Fruit fly (Drosophila melanogaster) whole organism, adult: ENCODE data around the gene indra.

Experiments
- CG12768 ChIP-seq: fragments of 200-800 bp; sonication (Bioruptor generic); optimal IDR thresholded peaks from 2 replicates; lab custom pipeline; 2017; ENCODE audit warnings: missing biosample characterization, missing genetic modification characterization, mild to moderate bottlenecking, moderate library complexity, missing genetic modification reagents
- CG14711 ChIP-seq: fragments of 200-800 bp; sonication (Bioruptor generic); optimal IDR thresholded peaks from 2 replicates; lab custom pipeline; 2018; ENCODE audit warnings: missing biosample characterization, mild to moderate bottlenecking, missing genetic modification characterization, moderate library complexity
- CG33017 ChIP-seq: fragments of 200-800 bp; sonication (Bioruptor generic); optimal IDR thresholded peaks from 2 replicates; lab custom pipeline; 2018; ENCODE audit warnings: missing biosample characterization, mild to moderate bottlenecking, missing genetic modification characterization, moderate library complexity
- CG5204 ChIP-seq: fragments of 200-800 bp; sonication (Bioruptor generic); optimal IDR thresholded peaks from 2 replicates; lab custom pipeline; 2016; ENCODE audit warnings: missing biosample characterization, missing genetic modification characterization
- CG7101 ChIP-seq: fragments of 200-800 bp; sonication (Bioruptor generic); optimal IDR thresholded peaks from 2 replicates; lab custom pipeline; 2018; ENCODE audit warnings: missing biosample characterization, mild to moderate bottlenecking, missing genetic modification characterization, moderate library complexity
- Clk ChIP-seq: fragments of 200-800 bp; sonication (Bioruptor generic); optimal IDR thresholded peaks from 2 replicates; lab custom pipeline; 2017; ENCODE audit warnings: missing biosample characterization, missing genetic modification characterization
- Crg-1 ChIP-seq: fragments of 200-800 bp; sonication (Bioruptor generic); optimal IDR thresholded peaks from 2 replicates; lab custom pipeline; 2016; ENCODE audit warnings: missing biosample characterization, missing genetic modification characterization
- Hr96 ChIP-seq: fragments of 200-800 bp; sonication (Bioruptor generic); optimal IDR thresholded peaks from 2 replicates; lab custom pipeline; 2016; ENCODE audit warnings: missing biosample characterization, missing genetic modification characterization
- Mnt ChIP-seq: fragments of 200-800 bp; sonication (Bioruptor generic); optimal IDR thresholded peaks from 2 replicates; lab custom pipeline; 2016; ENCODE audit warnings: missing biosample characterization, mild to moderate bottlenecking, missing genetic modification characterization
- kay ChIP-seq: fragments of 200-800 bp; sonication (Bioruptor generic); peaks from one replicate; lab custom pipeline; 2016; ENCODE audit warnings: missing biosample characterization, missing genetic modification characterization, borderline replicate concordance

dm6 chr3L:1364368-1364767 lies 22.2 kb upstream of the indra start:
- TF ChIP-seq kay (GFP tag; lab: Kevin White, UChicago) (no peak), CG12768 (no peak), CG5204 (GFP tag; lab: Kevin White, UChicago) (no peak), Hr96 (GFP tag; lab: Kevin White, UChicago) (no peak), Mnt (GFP tag; lab: Kevin White, UChicago) (no peak), Clk (no peak), Crg-1 (GFP tag; lab: Kevin White, UChicago) (no peak), CG33017 (tag; lab: Kevin White, UChicago) (no peak), CG14711 (tag; lab: Kevin White, UChicago) (no peak), CG7101 (no peak)
